Worm (Caenorhabditis elegans) whole organism, L3 larva: ENCODE results near the gene mecr-1.

Source experiments
- ZK546.5 ChIP-seq: sonication (generic microtip); optimal IDR thresholded peaks from 2 replicates; lab custom pipeline; 2017; ENCODE audit warnings: missing biosample characterization, missing genetic modification characterization
- ama-1 ChIP-seq: fragments of 150-350 bp; optimal IDR thresholded peaks from 2 replicates; lab custom pipeline; 2018
- ceh-16 ChIP-seq: sonication (generic microtip); optimal IDR thresholded peaks from 2 replicates; lab custom pipeline; 2017; ENCODE audit warnings: missing biosample characterization, missing genetic modification characterization
- ceh-28 ChIP-seq: fragments of 150-350 bp; optimal IDR thresholded peaks from 2 replicates; lab custom pipeline; 2014; ENCODE audit warnings: missing biosample characterization, missing genetic modification reagents, missing genetic modification characterization
- ceh-9 ChIP-seq: sonication (generic microtip); optimal IDR thresholded peaks from 2 replicates; lab custom pipeline; 2018; ENCODE audit warnings: missing biosample characterization, missing genetic modification characterization
- daf-12 ChIP-seq: fragments of 150-350 bp; optimal IDR thresholded peaks from 2 replicates; lab custom pipeline; 2014; ENCODE audit warnings: missing biosample characterization, missing genetic modification reagents, missing genetic modification characterization
- egl-27 ChIP-seq: sonication (generic microtip); optimal IDR thresholded peaks from 4 replicates; lab custom pipeline; 2017; ENCODE audit warnings: missing biosample characterization, missing genetic modification reagents, missing genetic modification characterization
- egl-5 ChIP-seq: fragments of 150-350 bp; optimal IDR thresholded peaks from 2 replicates; lab custom pipeline; 2017; ENCODE audit warnings: missing biosample characterization, missing genetic modification reagents, missing genetic modification characterization, inconsistent platforms
- elt-1 ChIP-seq: fragments of 150-350 bp; optimal IDR thresholded peaks from 2 replicates; lab custom pipeline; 2014; ENCODE audit warnings: missing biosample characterization, missing genetic modification characterization
- elt-3 ChIP-seq, 3 experiments: fragments of 150-350 bp in 1 of 3; sonication (generic microtip) in 2 of 3; optimal IDR thresholded peaks; 2 replicates in 2 of 3; 4 replicates in 1 of 3; lab custom pipeline; 2014 to 2017; ENCODE audit warnings: missing biosample characterization in 3 of 3, missing genetic modification characterization in 3 of 3
- fkh-10 ChIP-seq: sonication (generic microtip); optimal IDR thresholded peaks from 2 replicates; lab custom pipeline; 2017; ENCODE audit warnings: missing biosample characterization, missing genetic modification reagents, missing genetic modification characterization
- jun-1 ChIP-seq: fragments of 150-350 bp; optimal IDR thresholded peaks from 2 replicates; lab custom pipeline; 2014; ENCODE audit warnings: missing biosample characterization, missing genetic modification reagents, missing genetic modification characterization
- lin-15B ChIP-seq: fragments of 150-350 bp; optimal IDR thresholded peaks from 2 replicates; lab custom pipeline; 2014; ENCODE audit warnings: missing biosample characterization, missing genetic modification characterization
- lsy-12 ChIP-seq: sonication (generic microtip); optimal IDR thresholded peaks from 2 replicates; lab custom pipeline; 2016; ENCODE audit warnings: mild to moderate bottlenecking, missing genetic modification characterization, missing compliant biosample characterization
- mml-1 ChIP-seq: fragments of 150-350 bp; sonication (generic microtip); optimal IDR thresholded peaks from 3 replicates; lab custom pipeline; 2014; ENCODE audit warnings: missing biosample characterization, missing genetic modification characterization
- nfya-1 ChIP-seq: sonication (generic microtip); optimal IDR thresholded peaks from 2 replicates; lab custom pipeline; 2017; ENCODE audit warnings: missing genetic modification characterization, mild to moderate bottlenecking, missing compliant biosample characterization, antibody characterized with exemption, moderate library complexity; ENCODE audit not compliant: insufficient read depth
- nhr-23 ChIP-seq: fragments of 150-350 bp; optimal IDR thresholded peaks from 2 replicates; lab custom pipeline; 2014; ENCODE audit warnings: missing biosample characterization, missing genetic modification reagents, missing genetic modification characterization
- nhr-28 ChIP-seq: fragments of 150-350 bp; optimal IDR thresholded peaks from 2 replicates; lab custom pipeline; 2014; ENCODE audit warnings: missing biosample characterization, missing genetic modification characterization
- nhr-43 ChIP-seq: sonication (generic microtip); optimal IDR thresholded peaks from 2 replicates; lab custom pipeline; 2016; ENCODE audit warnings: mild to moderate bottlenecking, missing genetic modification characterization, missing compliant biosample characterization; ENCODE audit not compliant: poor library complexity, severe bottlenecking
- nhr-67 ChIP-seq: fragments of 150-350 bp; optimal IDR thresholded peaks from 2 replicates; lab custom pipeline; 2014; ENCODE audit warnings: missing biosample characterization, missing genetic modification characterization
- pha-4 ChIP-seq: fragments of 150-350 bp; optimal IDR thresholded peaks from 2 replicates; lab custom pipeline; 2014; ENCODE audit warnings: missing biosample characterization, missing genetic modification reagents, missing genetic modification characterization
- pqm-1 ChIP-seq: fragments of 150-350 bp; optimal IDR thresholded peaks from 2 replicates; lab custom pipeline; 2017; ENCODE audit warnings: missing biosample characterization, missing genetic modification characterization, inconsistent platforms
- skn-1 ChIP-seq: fragments of 150-350 bp; optimal IDR thresholded peaks from 2 replicates; lab custom pipeline; 2014; ENCODE audit warnings: missing biosample characterization, missing genetic modification characterization
- snpc-4 ChIP-seq: fragments of 150-350 bp; optimal IDR thresholded peaks from 2 replicates; lab custom pipeline; 2014; ENCODE audit warnings: missing biosample characterization, missing genetic modification characterization
- tbx-2 ChIP-seq: sonication (generic microtip); optimal IDR thresholded peaks from 2 replicates; lab custom pipeline; 2016; ENCODE audit warnings: mild to moderate bottlenecking, missing genetic modification characterization, missing compliant biosample characterization
- unc-62 ChIP-seq: fragments of 150-350 bp; sonication (generic microtip); optimal IDR thresholded peaks from 4 replicates; lab custom pipeline; 2014; ENCODE audit warnings: missing biosample characterization, missing genetic modification reagents, missing genetic modification characterization
- zag-1 ChIP-seq: fragments of 150-350 bp; optimal IDR thresholded peaks from 2 replicates; lab custom pipeline; 2014; ENCODE audit warnings: missing biosample characterization, missing genetic modification characterization
- ztf-11 ChIP-seq: fragments of 150-350 bp; optimal IDR thresholded peaks from 2 replicates; lab custom pipeline; 2014; ENCODE audit warnings: missing biosample characterization, missing genetic modification characterization

The mecr-1 gene

ce11 chrII:13156971-13157370, 30.1 kb downstream of the mecr-1 start, which contains the start of the genes hpr-17 and F32A11.1 (continued):
- TF ChIP-seq nhr-67 = no peak

- TF ChIP-seq ama-1 (lab: Kevin White, UChicago) = no peak
- TF ChIP-seq egl-5 = no peak
- no peak for TF ChIP-seq mml-1 (tag; lab: Kevin White, UChicago)
- TF ChIP-seq ZK546.5 (tag; lab: Kevin White, UChicago) = no peak
- no peak for TF ChIP-seq snpc-4 (tag; lab: Kevin White, UChicago)
- TF ChIP-seq ztf-11 = no peak
- TF ChIP-seq nfya-1 (tag; lab: Kevin White, UChicago) = no peak
- no peak for TF ChIP-seq lin-15B (tag; lab: Kevin White, UChicago)
- no peak for TF ChIP-seq daf-12 (tag; lab: Kevin White, UChicago)
- TF ChIP-seq zag-1 (tag; lab: Kevin White, UChicago) = no peak
Observed at ce11 chrII:13156071-13156470, 31.0 kb downstream of the mecr-1 start.

ce11 chrII:13153299-13153698, 33.8 kb downstream of the mecr-1 start, which contains the start of gene spe-18:
TSS of gene spe-18 (minus strand) at chrII:13153399.
- TF ChIP-seq ama-1 (lab: Kevin White, UChicago) = no peak

ce11 chrII:13152409-13152808, 34.7 kb downstream of the mecr-1 start:
- TF ChIP-seq ZK546.5 (tag; lab: Kevin White, UChicago) = no peak
- TF ChIP-seq lsy-12 (tag; lab: Kevin White, UChicago) = no peak
- TF ChIP-seq egl-27 (tag; lab: Kevin White, UChicago) = no peak
- no peak for TF ChIP-seq tbx-2 (tag; lab: Kevin White, UChicago)
- no peak for TF ChIP-seq ceh-9 (tag; lab: Kevin White, UChicago)
- no peak for TF ChIP-seq zag-1 (tag; lab: Kevin White, UChicago)
- no peak for TF ChIP-seq ceh-28 (tag; lab: Kevin White, UChicago)
- TF ChIP-seq egl-5 = no peak
- TF ChIP-seq nhr-28 (tag; lab: Kevin White, UChicago) = no peak
- TF ChIP-seq pqm-1 = no peak
- TF ChIP-seq pha-4 = no peak
- TF ChIP-seq fkh-10 (GFP tag; lab: Kevin White, UChicago) = no peak
- TF ChIP-seq nhr-67 = no peak
- TF ChIP-seq jun-1 (tag; lab: Kevin White, UChicago) = no peak
- TF ChIP-seq elt-1 = no peak

ce11 chrII:13149965-13150364, 37.1 kb downstream of the mecr-1 start:
- no peak for TF ChIP-seq mml-1 (tag; lab: Kevin White, UChicago)
- TF ChIP-seq nhr-23 = peak; percentile 40
- TF ChIP-seq nhr-43 (tag; lab: Kevin White, UChicago) = peak; percentile 83
- peak; percentile 7 for TF ChIP-seq unc-62 (GFP tag; lab: Kevin White, UChicago)
- TF ChIP-seq jun-1 (tag; lab: Kevin White, UChicago) = peak; percentile 8
- peak in 1 of 3 experiments; percentile 23 for TF ChIP-seq elt-3 (tag; optimal IDR thresholded peaks at IDR 0.05; lab: Kevin White, UChicago)

ce11 chrII:13148247-13148646, 38.9 kb downstream of the mecr-1 start:
- TF ChIP-seq ceh-16 (tag; lab: Kevin White, UChicago) = no peak
- TF ChIP-seq skn-1 = no peak
- peak; percentile 37 for TF ChIP-seq nhr-23
- TF ChIP-seq elt-3 (tag; optimal IDR thresholded peaks at IDR 0.05; lab: Kevin White, UChicago) = peak in 1 of 3 experiments; percentile 48
- TF ChIP-seq nhr-43 (tag; lab: Kevin White, UChicago) = peak; percentile 32

- peak; percentile 82 for TF ChIP-seq nhr-43 (tag; lab: Kevin White, UChicago)
- TF ChIP-seq nhr-23 = peak; percentile 14
- TF ChIP-seq snpc-4 (tag; lab: Kevin White, UChicago) = no peak
- TF ChIP-seq tbx-2 (tag; lab: Kevin White, UChicago) = no peak
Observed at ce11 chrII:13145204-13145603, 41.9 kb downstream of the mecr-1 start, which contains the start of gene mltn-1. TSS of gene mltn-1 (minus strand) at chrII:13145225.
